Fruit fly (Drosophila melanogaster): ENCODE data around the gene COX8.

Gene COX8

dm6 chr3L:21539245-21540196, at the start of gene COX8, which contains the start of gene VhaM9.7-b (continued):
- TF ChIP-seq TFAM (GFP tag; optimal IDR thresholded peaks at IDR 0.05): no peak
- TF ChIP-seq CG8290 (GFP tag; optimal IDR thresholded peaks at IDR 0.05): peak; percentile 42
- TF ChIP-seq CG8290 (tag; optimal IDR thresholded peaks at IDR 0.05): peak; percentile 51 to 86
- no peak for TF ChIP-seq cwo (GFP tag; optimal IDR thresholded peaks at IDR 0.05)
- TF ChIP-seq zf30C (GFP tag; optimal IDR thresholded peaks at IDR 0.05): no peak
- no peak for TF ChIP-seq CG7357 (GFP tag; IDR thresholded peaks at IDR 0.05)
- no peak for TF ChIP-seq CG12236 (GFP tag; optimal IDR thresholded peaks at IDR 0.05)
- TF ChIP-seq bcd (GFP tag; optimal IDR thresholded peaks at IDR 0.05): no peak
- TF ChIP-seq NK7.1 (GFP tag; optimal IDR thresholded peaks at IDR 0.05): no peak
- peak; percentile 58 for TF ChIP-seq Bgb (GFP tag; IDR thresholded peaks at IDR 0.05; ENCODE audit: partially characterized antibody)
- TF ChIP-seq hb (GFP tag; IDR thresholded peaks at IDR 0.05; ENCODE audit: partially characterized antibody): 0 out of 3 replicates have a peak, but pooled peaks have one; percentile 54
- TF ChIP-seq luna (GFP tag; optimal IDR thresholded peaks at IDR 0.05): peak; percentile 1
- peak; percentile 75 for TF ChIP-seq CG30020 (tag; optimal IDR thresholded peaks at IDR 0.05)
- TF ChIP-seq ind (GFP tag; optimal IDR thresholded peaks at IDR 0.05): peak; percentile 74
- TF ChIP-seq Pdp1 (GFP tag; optimal IDR thresholded peaks at IDR 0.05): peak; percentile 51 to 99
- peak in 1 of 2 experiments; percentile 58 for TF ChIP-seq crp (GFP tag; optimal IDR thresholded peaks at IDR 0.05)
- TF ChIP-seq slp2 (GFP tag; optimal IDR thresholded peaks at IDR 0.05): peak; percentile 2
- TF ChIP-seq CG2889 (GFP tag; IDR thresholded peaks at IDR 0.05): 0 out of 3 replicates have a peak, but pooled peaks have one; percentile 22
- TF ChIP-seq hth (optimal IDR thresholded peaks at IDR 0.05): no peak
- TF ChIP-seq Med (GFP tag): peak; percentile 85
- 0 out of 2 replicates have a peak, but pooled peaks have one; percentile 10 for TF ChIP-seq rib (GFP tag; IDR thresholded peaks at IDR 0.05)
- no peak for TF ChIP-seq seq (GFP tag; IDR thresholded peaks at IDR 0.05)
- peak; percentile 27 for TF ChIP-seq tio (GFP tag; optimal IDR thresholded peaks at IDR 0.05)
- TF ChIP-seq CG14441 (GFP tag; IDR thresholded peaks at IDR 0.05): peak; percentile 55; the same call in 1 of the 2 replicates
- peak; percentile 77 for TF ChIP-seq Hsf (GFP tag; optimal IDR thresholded peaks at IDR 0.05)
- peak; percentile 63 for TF ChIP-seq HmgZ (tag; optimal IDR thresholded peaks at IDR 0.05)
- TF ChIP-seq CG10979 (tag; optimal IDR thresholded peaks at IDR 0.05): peak; percentile 37
- TF ChIP-seq nau (GFP tag; optimal IDR thresholded peaks at IDR 0.05): no peak
- TF ChIP-seq inv (GFP tag; IDR thresholded peaks at IDR 0.05; ENCODE audit: partially characterized antibody): peak; percentile 65; the same call in 1 of the 2 replicates
- peak; percentile 59 for TF ChIP-seq pnt (GFP tag; optimal IDR thresholded peaks at IDR 0.05)
- no peak for TF ChIP-seq CG10274 (GFP tag; optimal IDR thresholded peaks at IDR 0.05)
- TF ChIP-seq gcm (GFP tag; optimal IDR thresholded peaks at IDR 0.05): no peak
- TF ChIP-seq pb (GFP tag; optimal IDR thresholded peaks at IDR 0.05): no peak
- peak; percentile 45 for TF ChIP-seq CG3281 (GFP tag; optimal IDR thresholded peaks at IDR 0.05)
- no peak for TF ChIP-seq mirr (GFP tag; optimal IDR thresholded peaks at IDR 0.05)
- TF ChIP-seq zen2 (GFP tag; IDR thresholded peaks at IDR 0.05; ENCODE audit: partially characterized antibody): peak; percentile 51; the same call in 1 of the 3 replicates
- no peak for TF ChIP-seq CG14014 (GFP tag; IDR thresholded peaks at IDR 0.05)
- TF ChIP-seq CoRest (tag; optimal IDR thresholded peaks at IDR 0.05): no peak
- no peak; the same call in 2 of the 3 replicates for TF ChIP-seq Aef1 (GFP tag; IDR thresholded peaks at IDR 0.05)
- no peak for TF ChIP-seq unpg (GFP tag; optimal IDR thresholded peaks at IDR 0.05)
- TF ChIP-seq al (GFP tag; IDR thresholded peaks at IDR 0.05): peak; percentile 57; the same call in 1 of the 2 replicates
- peak; percentile 36 for TF ChIP-seq Camta (GFP tag; optimal IDR thresholded peaks at IDR 0.05)
- TF ChIP-seq Abd-B (GFP tag; optimal IDR thresholded peaks at IDR 0.05): no peak
- TF ChIP-seq CG12299 (tag; optimal IDR thresholded peaks at IDR 0.05): peak; percentile 47
- TF ChIP-seq CG13287 (GFP tag; IDR thresholded peaks at IDR 0.05; ENCODE audit: partially characterized antibody): peak; percentile 60
- TF ChIP-seq corto (GFP tag; optimal IDR thresholded peaks at IDR 0.05): no peak
- peak; percentile 32 for TF ChIP-seq CG33557 (GFP tag; optimal IDR thresholded peaks at IDR 0.05)

Measured in whole organism, embryonic.